Worm (Caenorhabditis elegans) whole organism, midembryonic: ENCODE measurements around the gene exc-14.
A peak's percentile ranks its signal among the peaks of the same experiment; 100 is the strongest.

ENCODE experiments used
- T22C8.4 ChIP-seq: fragments of 200-800 bp; sonication (Bioruptor generic); IDR thresholded peaks from 2 replicates; pipeline ENCODE4 v1.3.6; 2022; ENCODE audit warnings: missing genetic modification characterization, missing compliant biosample characterization
- cog-1 ChIP-seq: sonication (generic microtip); optimal IDR thresholded peaks from 2 replicates; lab custom pipeline; 2016; ENCODE audit warnings: missing genetic modification characterization, missing compliant biosample characterization
- flt-1 ChIP-seq: fragments of 200-800 bp; sonication (Bioruptor generic); IDR thresholded peaks from 2 replicates; pipeline ENCODE4 v1.3.6; 2022; ENCODE audit warnings: missing genetic modification characterization, missing compliant biosample characterization
- klf-2 ChIP-seq: fragments of 200-800 bp; sonication (Bioruptor generic); conservative IDR thresholded peaks from 2 replicates; pipeline ENCODE4 v1.3.6; 2022; ENCODE audit warnings: missing genetic modification reagents, missing genetic modification characterization, missing compliant biosample characterization
- med-1 ChIP-seq: sonication (generic microtip); optimal IDR thresholded peaks from 2 replicates; lab custom pipeline; 2017; ENCODE audit warnings: missing genetic modification characterization, mild to moderate bottlenecking, missing compliant biosample characterization, antibody characterized with exemption, missing genetic modification reagents; ENCODE audit not compliant: insufficient read depth
- ref-1 ChIP-seq: fragments of 200-800 bp; sonication (Bioruptor generic); conservative IDR thresholded peaks from 2 replicates; pipeline ENCODE4 v1.3.6; 2022; ENCODE audit warnings: missing genetic modification reagents, missing genetic modification characterization, missing compliant biosample characterization
- tab-1 ChIP-seq: fragments of 200-800 bp; sonication (Bioruptor generic); IDR thresholded peaks from 2 replicates; pipeline ENCODE4 v1.3.6; 2022; ENCODE audit warnings: missing genetic modification characterization, missing compliant biosample characterization
- ztf-23 ChIP-seq: fragments of 200-800 bp; sonication (Bioruptor generic); IDR thresholded peaks from 2 replicates; pipeline ENCODE4 v1.3.6; 2022; ENCODE audit warnings: missing genetic modification reagents, missing genetic modification characterization, missing compliant biosample characterization
- ztf-29 ChIP-seq: fragments of 200-800 bp; sonication (Bioruptor generic); IDR thresholded peaks from 2 replicates; pipeline ENCODE4 v1.3.6; 2022; ENCODE audit warnings: missing genetic modification reagents, missing genetic modification characterization, missing compliant biosample characterization

The exc-14 gene

ce11 chrV:5030212-5030611, 15.8 kb downstream of the exc-14 start:
- TF ChIP-seq ztf-23 (no peak), T22C8.4 (no peak), cog-1 (no peak), flt-1 (GFP tag; lab: Robert Waterston, UW) (no peak), tab-1 (GFP tag; lab: Robert Waterston, UW) (no peak), ref-1 (GFP tag; lab: Robert Waterston, UW) (no peak), ztf-29 (GFP tag; lab: Robert Waterston, UW) (no peak), klf-2 (GFP tag; lab: Robert Waterston, UW) (no peak), med-1 (GFP tag; lab: Kevin White, UChicago) (no peak)

- no peak for TF ChIP-seq flt-1 (GFP tag; lab: Robert Waterston, UW)
- TF ChIP-seq T22C8.4: no peak
- no peak for TF ChIP-seq med-1 (GFP tag; lab: Kevin White, UChicago)
- TF ChIP-seq tab-1 (GFP tag; lab: Robert Waterston, UW): no peak
- no peak for TF ChIP-seq ztf-23
- TF ChIP-seq ref-1 (GFP tag; lab: Robert Waterston, UW): no peak
- no peak for TF ChIP-seq ztf-29 (GFP tag; lab: Robert Waterston, UW)
- TF ChIP-seq klf-2 (GFP tag; lab: Robert Waterston, UW): no peak
- TF ChIP-seq cog-1: no peak
Measured at ce11 chrV:5027640-5028039, 18.4 kb downstream of the exc-14 start, which contains the start of gene cpt-4. TSS of gene cpt-4 (minus strand) at chrV:5027723.

- TF ChIP-seq ztf-23 (no peak), klf-2 (GFP tag; lab: Robert Waterston, UW) (no peak), T22C8.4 (no peak), med-1 (GFP tag; lab: Kevin White, UChicago) (no peak), tab-1 (GFP tag; lab: Robert Waterston, UW) (no peak), ref-1 (GFP tag; lab: Robert Waterston, UW) (no peak), cog-1 (no peak), ztf-29 (GFP tag; lab: Robert Waterston, UW) (no peak), flt-1 (GFP tag; lab: Robert Waterston, UW) (no peak)
Measured at ce11 chrV:5026438-5026837, 19.6 kb downstream of the exc-14 start.

ce11 chrV:5023355-5023754, 22.6 kb downstream of the exc-14 start:
- no peak for TF ChIP-seq cog-1
- TF ChIP-seq ref-1 (GFP tag; lab: Robert Waterston, UW): no peak
- no peak for TF ChIP-seq flt-1 (GFP tag; lab: Robert Waterston, UW)
- TF ChIP-seq T22C8.4: no peak
- no peak for TF ChIP-seq med-1 (GFP tag; lab: Kevin White, UChicago)
- no peak for TF ChIP-seq tab-1 (GFP tag; lab: Robert Waterston, UW)
- TF ChIP-seq ztf-23: no peak
- no peak for TF ChIP-seq klf-2 (GFP tag; lab: Robert Waterston, UW)
- no peak for TF ChIP-seq ztf-29 (GFP tag; lab: Robert Waterston, UW)

- no peak for TF ChIP-seq tab-1 (GFP tag; lab: Robert Waterston, UW)
- no peak for TF ChIP-seq ref-1 (GFP tag; lab: Robert Waterston, UW)
- no peak for TF ChIP-seq T22C8.4
- no peak for TF ChIP-seq ztf-29 (GFP tag; lab: Robert Waterston, UW)
- no peak for TF ChIP-seq med-1 (GFP tag; lab: Kevin White, UChicago)
- TF ChIP-seq cog-1: no peak
- TF ChIP-seq klf-2 (GFP tag; lab: Robert Waterston, UW): no peak
- no peak for TF ChIP-seq flt-1 (GFP tag; lab: Robert Waterston, UW)
- TF ChIP-seq ztf-23: no peak
Measured at ce11 chrV:5018810-5019274, 27.2 kb downstream of the exc-14 start, which contains the start of gene srr-4. TSS of gene srr-4 (plus strand) at chrV:5019224.

ce11 chrV:5018067-5018466, 27.9 kb downstream of the exc-14 start:
- TF ChIP-seq ztf-29 (GFP tag; lab: Robert Waterston, UW) (no peak), med-1 (GFP tag; lab: Kevin White, UChicago) (no peak), flt-1 (GFP tag; lab: Robert Waterston, UW) (no peak), ref-1 (GFP tag; lab: Robert Waterston, UW) (no peak), T22C8.4 (no peak), cog-1 (no peak), klf-2 (GFP tag; lab: Robert Waterston, UW) (no peak), ztf-23 (no peak), tab-1 (GFP tag; lab: Robert Waterston, UW) (no peak)

ce11 chrV:5016728-5017127, 29.3 kb downstream of the exc-14 start:
- TF ChIP-seq ztf-23: no peak
- 0 out of 2 replicates have a peak, but pooled peaks have one; percentile 10 for TF ChIP-seq ztf-29 (GFP tag; lab: Robert Waterston, UW)

ce11 chrV:5012193-5012853, 33.7 kb downstream of the exc-14 start, which contains the start of gene srr-6:
TSS of gene srr-6 (plus strand) at chrV:5012803.
- TF ChIP-seq ztf-29 (GFP tag; lab: Robert Waterston, UW) (no peak), ztf-23 (no peak), cog-1 (no peak), med-1 (GFP tag; lab: Kevin White, UChicago) (no peak), tab-1 (GFP tag; lab: Robert Waterston, UW) (no peak), flt-1 (GFP tag; lab: Robert Waterston, UW) (no peak)

ce11 chrV:5001386-5001785, 44.6 kb downstream of the exc-14 start, which contains the start of gene srr-8:
TSS of gene srr-8 (plus strand) at chrV:5001686.
- TF ChIP-seq flt-1 (GFP tag; lab: Robert Waterston, UW) (no peak), tab-1 (GFP tag; lab: Robert Waterston, UW) (no peak), ref-1 (GFP tag; lab: Robert Waterston, UW) (no peak), klf-2 (GFP tag; lab: Robert Waterston, UW) (no peak), ztf-23 (no peak), T22C8.4 (no peak), med-1 (GFP tag; lab: Kevin White, UChicago) (no peak), cog-1 (no peak), ztf-29 (GFP tag; lab: Robert Waterston, UW) (no peak)
